Fruit fly (Drosophila melanogaster) Kc167 (cell line): ENCODE data around the gene Paf-AHalpha.

Experiments
- Myc ChIP-seq: fragments of >200 bp; optimal IDR thresholded peaks from 2 replicates; lab custom pipeline; 2017; ENCODE audit warnings: missing external identifiers
- Sin3A ChIP-seq: fragments of >200 bp; optimal IDR thresholded peaks from 2 replicates; lab custom pipeline; 2018; ENCODE audit warnings: missing external identifiers
- h ChIP-seq: fragments of >200 bp; optimal IDR thresholded peaks from 3 replicates; lab custom pipeline; 2018; ENCODE audit warnings: missing external identifiers
- insv ChIP-seq: fragments of >200 bp; optimal IDR thresholded peaks from 3 replicates; lab custom pipeline; 2018; ENCODE audit warnings: missing external identifiers
- psq ChIP-seq: fragments of >200 bp; optimal IDR thresholded peaks from 2 replicates; lab custom pipeline; 2017; ENCODE audit warnings: missing external identifiers
- ttk ChIP-seq: sonication (Bioruptor generic); optimal IDR thresholded peaks from 2 replicates; lab custom pipeline; 2017; ENCODE audit warnings: missing external identifiers

dm6 chrX:15818608-15819184 lies 33.3 kb upstream of the Paf-AHalpha start:
- no peak for TF ChIP-seq psq (lab: Kevin White, UChicago)
- no peak for TF ChIP-seq insv (lab: Kevin White, UChicago)
- TF ChIP-seq Sin3A (lab: Kevin White, UChicago): no peak
- no peak for TF ChIP-seq h (lab: Kevin White, UChicago)
- no peak for TF ChIP-seq ttk (lab: Kevin White, UChicago)
- no peak for TF ChIP-seq Myc (lab: Kevin White, UChicago)
